Fruit fly (Drosophila melanogaster) whole organism, embryonic: Measurements from ENCODE around the gene SMC1.

ENCODE experiments used
- B-H2 ChIP-seq: fragments of 200-800 bp; sonication (Bioruptor generic); optimal IDR thresholded peaks from 2 replicates; lab custom pipeline; 2018; ENCODE audit warnings: missing biosample characterization, mild to moderate bottlenecking, missing genetic modification characterization
- CG10431 ChIP-seq: fragments of 200-800 bp; sonication (Bioruptor generic); optimal IDR thresholded peaks from 3 replicates; lab custom pipeline; 2018; ENCODE audit warnings: missing biosample characterization, mild to moderate bottlenecking, missing genetic modification characterization
- CG11504 ChIP-seq: fragments of 200-800 bp; sonication (Bioruptor generic); optimal IDR thresholded peaks from 3 replicates; lab custom pipeline; 2019; ENCODE audit warnings: missing biosample characterization, mild to moderate bottlenecking, missing genetic modification characterization, moderate library complexity
- CG12659 ChIP-seq: fragments of 200-800 bp; sonication (Bioruptor generic); optimal IDR thresholded peaks from 3 replicates; lab custom pipeline; 2017; ENCODE audit warnings: mild to moderate bottlenecking, missing biosample characterization, missing genetic modification reagents, missing genetic modification characterization
- CG13424 ChIP-seq: fragments of 200-800 bp; sonication (Bioruptor generic); optimal IDR thresholded peaks from 2 replicates; lab custom pipeline; 2019; ENCODE audit warnings: missing biosample characterization, mild to moderate bottlenecking, missing genetic modification characterization, moderate library complexity
- CG13775 ChIP-seq: fragments of 200-800 bp; sonication (Bioruptor generic); optimal IDR thresholded peaks from 3 replicates; lab custom pipeline; 2017; ENCODE audit warnings: missing biosample characterization, mild to moderate bottlenecking, missing genetic modification characterization
- CG15269 ChIP-seq: fragments of 200-800 bp; sonication (Bioruptor generic); optimal IDR thresholded peaks from 2 replicates; lab custom pipeline; 2018; ENCODE audit warnings: missing biosample characterization, mild to moderate bottlenecking, missing genetic modification characterization, moderate library complexity
- CG15601 ChIP-seq: fragments of 200-800 bp; sonication (Bioruptor generic); optimal IDR thresholded peaks from 3 replicates; lab custom pipeline; 2019; ENCODE audit warnings: missing biosample characterization, mild to moderate bottlenecking, missing genetic modification characterization, moderate library complexity
- CG1602 ChIP-seq: fragments of 200-800 bp; sonication (Bioruptor generic); optimal IDR thresholded peaks from 3 replicates; lab custom pipeline; 2016; ENCODE audit warnings: missing biosample characterization, missing genetic modification characterization
- CG1647 ChIP-seq: fragments of 200-800 bp; sonication (Bioruptor generic); optimal IDR thresholded peaks from 3 replicates; lab custom pipeline; 2016; ENCODE audit warnings: missing biosample characterization, missing genetic modification characterization
- CG17361 ChIP-seq: fragments of 200-800 bp; sonication (Bioruptor generic); IDR thresholded peaks from 3 replicates; pipeline ENCODE4 v1.3.6; 2022; ENCODE audit warnings: missing biosample characterization, missing genetic modification characterization
- CG18262 ChIP-seq: fragments of 200-800 bp; optimal IDR thresholded peaks from 3 replicates; lab custom pipeline; 2019; ENCODE audit warnings: missing biosample characterization, mild to moderate bottlenecking, missing genetic modification characterization, moderate library complexity
- CG18599 ChIP-seq: fragments of 200-800 bp; sonication (Bioruptor generic); optimal IDR thresholded peaks from 3 replicates; lab custom pipeline; 2017; ENCODE audit warnings: missing biosample characterization, missing genetic modification characterization, mild to moderate bottlenecking, moderate library complexity, missing genetic modification reagents
- CG18619 ChIP-seq: fragments of 200-800 bp; sonication (Bioruptor generic); optimal IDR thresholded peaks from 3 replicates; lab custom pipeline; 2017; ENCODE audit warnings: missing biosample characterization, mild to moderate bottlenecking, missing genetic modification characterization
- CG2678 ChIP-seq: fragments of 200-800 bp; sonication (Bioruptor generic); optimal IDR thresholded peaks from 3 replicates; lab custom pipeline; 2019; ENCODE audit warnings: missing biosample characterization, mild to moderate bottlenecking, missing genetic modification characterization, moderate library complexity
- CG31441 ChIP-seq: fragments of 200-800 bp; sonication (Bioruptor generic); IDR thresholded peaks from 2 replicates; pipeline ENCODE4 v1.3.6; 2022; ENCODE audit warnings: missing biosample characterization, missing genetic modification characterization
- CG3281 ChIP-seq: fragments of 200-800 bp; sonication (Bioruptor generic); optimal IDR thresholded peaks from 3 replicates; lab custom pipeline; 2017; ENCODE audit warnings: missing biosample characterization, mild to moderate bottlenecking, missing genetic modification characterization
- CG3995 ChIP-seq: fragments of 200-800 bp; sonication (Bioruptor generic); optimal IDR thresholded peaks from 3 replicates; lab custom pipeline; 2016; ENCODE audit warnings: missing biosample characterization, missing genetic modification characterization
- CG43689 ChIP-seq: fragments of 200-800 bp; sonication (Bioruptor generic); IDR thresholded peaks from 2 replicates; pipeline ENCODE4 v1.3.6; 2022; ENCODE audit warnings: missing biosample characterization, missing genetic modification characterization
- CG6689 ChIP-seq: fragments of 200-800 bp; sonication (Bioruptor generic); IDR thresholded peaks from 2 replicates; pipeline ENCODE4 v1.3.6; 2022; ENCODE audit warnings: missing biosample characterization, missing genetic modification characterization
- CG7556 ChIP-seq: fragments of 200-800 bp; sonication (Bioruptor generic); optimal IDR thresholded peaks from 2 replicates; lab custom pipeline; 2017; ENCODE audit warnings: missing biosample characterization, mild to moderate bottlenecking, missing genetic modification characterization
- CG7928 ChIP-seq: fragments of 200-800 bp; sonication (Bioruptor generic); optimal IDR thresholded peaks from 2 replicates; lab custom pipeline; 2017; ENCODE audit warnings: missing biosample characterization, mild to moderate bottlenecking, missing genetic modification characterization
- CG8281 ChIP-seq: fragments of 200-800 bp; sonication (Bioruptor generic); optimal IDR thresholded peaks from 2 replicates; lab custom pipeline; 2018; ENCODE audit warnings: missing biosample characterization, mild to moderate bottlenecking, missing genetic modification characterization, moderate library complexity
- CG8765 ChIP-seq: fragments of 200-800 bp; sonication (Bioruptor generic); IDR thresholded peaks from 2 replicates; pipeline ENCODE4 v1.3.6; 2022; ENCODE audit warnings: missing biosample characterization, missing genetic modification characterization
- CG9727 ChIP-seq: fragments of 200-800 bp; sonication (Bioruptor generic); optimal IDR thresholded peaks from 3 replicates; lab custom pipeline; 2017; ENCODE audit warnings: missing biosample characterization, mild to moderate bottlenecking, missing genetic modification characterization
- CoRest ChIP-seq: fragments of 200-800 bp; sonication (Bioruptor generic); optimal IDR thresholded peaks from 3 replicates; lab custom pipeline; 2018; ENCODE audit warnings: missing biosample characterization, mild to moderate bottlenecking, missing genetic modification characterization, moderate library complexity
- Eip74EF ChIP-seq, 2 experiments: fragments of 200-800 bp in 1 of 2; fragments of >200 bp in 1 of 2; sonication (Bioruptor generic) in 1 of 2; optimal IDR thresholded peaks; 2 replicates each; lab custom pipeline; 2017 to 2019; ENCODE audit warnings: missing biosample characterization in 2 of 2, missing genetic modification characterization in 2 of 2, mild to moderate bottlenecking in 1 of 2, moderate library complexity in 1 of 2
- HLHmδ ChIP-seq: fragments of 200-800 bp; sonication (Bioruptor generic); optimal IDR thresholded peaks from 2 replicates; lab custom pipeline; 2018; ENCODE audit warnings: missing biosample characterization, mild to moderate bottlenecking, missing genetic modification characterization, moderate library complexity
- Hmr ChIP-seq: fragments of 200-800 bp; sonication (Bioruptor generic); optimal IDR thresholded peaks from 3 replicates; lab custom pipeline; 2017; ENCODE audit warnings: mild to moderate bottlenecking, missing biosample characterization, missing genetic modification reagents, missing genetic modification characterization
- Nf-YB ChIP-seq: fragments of 200-800 bp; sonication (Bioruptor generic); optimal IDR thresholded peaks from 3 replicates; lab custom pipeline; 2019; ENCODE audit warnings: missing biosample characterization, mild to moderate bottlenecking, missing genetic modification characterization, moderate library complexity
- Pdp1 ChIP-seq, 2 experiments: fragments of 200-800 bp; sonication (Bioruptor generic); optimal IDR thresholded peaks; 3 replicates each; lab custom pipeline; 2016; ENCODE audit warnings: missing biosample characterization in 2 of 2, missing genetic modification characterization in 2 of 2, mild to moderate bottlenecking in 1 of 2, moderate library complexity in 1 of 2
- Rfx ChIP-seq: fragments of 200-800 bp; sonication (Bioruptor generic); IDR thresholded peaks from 2 replicates; pipeline ENCODE4 v1.3.6; 2022; ENCODE audit warnings: missing biosample characterization, missing genetic modification characterization
- Usf ChIP-seq: fragments of 200-800 bp; sonication (Bioruptor generic); optimal IDR thresholded peaks from 2 replicates; lab custom pipeline; 2017; ENCODE audit warnings: missing genotype, missing biosample characterization, missing genetic modification characterization
- Xbp1 ChIP-seq: fragments of 200-800 bp; sonication (Bioruptor generic); optimal IDR thresholded peaks from 3 replicates; lab custom pipeline; 2016; ENCODE audit warnings: missing biosample characterization, mild to moderate bottlenecking, missing genetic modification characterization
- ash1 ChIP-seq: fragments of 200-800 bp; sonication (Bioruptor generic); optimal IDR thresholded peaks from 2 replicates; lab custom pipeline; 2018; ENCODE audit warnings: missing biosample characterization, mild to moderate bottlenecking, missing genetic modification characterization
- crc ChIP-seq: fragments of 200-800 bp; sonication (Bioruptor generic); optimal IDR thresholded peaks from 2 replicates; lab custom pipeline; 2016; ENCODE audit warnings: missing biosample characterization, missing genetic modification characterization
- fd96Cb ChIP-seq: fragments of 200-800 bp; sonication (Bioruptor generic); optimal IDR thresholded peaks from 2 replicates; lab custom pipeline; 2018; ENCODE audit warnings: missing biosample characterization, mild to moderate bottlenecking, missing genetic modification characterization, moderate library complexity
- grau ChIP-seq: fragments of 200-800 bp; optimal IDR thresholded peaks from 3 replicates; lab custom pipeline; 2019; ENCODE audit warnings: missing biosample characterization, mild to moderate bottlenecking, missing genetic modification characterization, moderate library complexity
- gro ChIP-seq: fragments of 200-800 bp; sonication (Bioruptor generic); optimal IDR thresholded peaks from 2 replicates; lab custom pipeline; 2016; ENCODE audit warnings: missing biosample characterization, missing genetic modification characterization
- ken ChIP-seq: fragments of 200-800 bp; sonication (Bioruptor generic); IDR thresholded peaks from 3 replicates; pipeline ENCODE4 v1.3.6; 2022; ENCODE audit warnings: missing biosample characterization, missing genetic modification characterization
- lab ChIP-seq: fragments of 200-800 bp; sonication (Bioruptor generic); optimal IDR thresholded peaks from 3 replicates; lab custom pipeline; 2017; ENCODE audit warnings: missing biosample characterization, missing genetic modification characterization, mild to moderate bottlenecking, moderate library complexity, missing genetic modification reagents
- lilli ChIP-seq: fragments of 200-800 bp; sonication (Bioruptor generic); optimal IDR thresholded peaks from 3 replicates; lab custom pipeline; 2016; ENCODE audit warnings: missing biosample characterization, missing genetic modification characterization
- lov ChIP-seq, 2 experiments: fragments of 200-800 bp in 1 of 2; fragments of >200 bp in 1 of 2; sonication (Bioruptor generic) in 1 of 2; IDR thresholded peaks in 1 of 2; optimal IDR thresholded peaks in 1 of 2; 2 replicates in 1 of 2; 3 replicates in 1 of 2; pipeline versions ENCODE4 v1.3.6 to Lab custom; 2017 to 2022; ENCODE audit warnings: missing biosample characterization in 1 of 2, missing genetic modification characterization in 1 of 2
- luna ChIP-seq: fragments of 200-800 bp; sonication (Bioruptor generic); optimal IDR thresholded peaks from 2 replicates; lab custom pipeline; 2016; ENCODE audit warnings: missing biosample characterization, missing genetic modification characterization
- nerfin-1 ChIP-seq: fragments of 200-800 bp; sonication (Bioruptor generic); optimal IDR thresholded peaks from 3 replicates; lab custom pipeline; 2019; ENCODE audit warnings: missing biosample characterization, mild to moderate bottlenecking, missing genetic modification characterization, moderate library complexity
- nerfin-2 ChIP-seq: fragments of 200-800 bp; sonication (Bioruptor generic); IDR thresholded peaks from 2 replicates; pipeline ENCODE4 v1.3.6; 2022; ENCODE audit warnings: missing biosample characterization, missing genetic modification characterization; ENCODE audit not compliant: partially characterized antibody
- nmo ChIP-seq: fragments of 200-800 bp; sonication (Bioruptor generic); optimal IDR thresholded peaks from 2 replicates; lab custom pipeline; 2018; ENCODE audit warnings: missing biosample characterization, mild to moderate bottlenecking, missing genetic modification characterization, moderate library complexity
- row ChIP-seq: fragments of 200-800 bp; sonication (Bioruptor generic); IDR thresholded peaks from 3 replicates; pipeline ENCODE4 v1.3.6; 2022; ENCODE audit warnings: missing biosample characterization, missing genetic modification characterization
- scrt ChIP-seq: fragments of 200-800 bp; sonication (Bioruptor generic); optimal IDR thresholded peaks from 2 replicates; lab custom pipeline; 2018; ENCODE audit warnings: missing biosample characterization, mild to moderate bottlenecking, missing genetic modification characterization, moderate library complexity

SMC1 gene

dm6 chr3R:24093430-24093829, 35.3 kb downstream of the SMC1 start (continued):
- TF ChIP-seq Nf-YB (GFP tag; lab: Kevin White, UChicago) (no peak), lov (optimal IDR thresholded peaks at IDR 0.05; lab: Kevin White, UChicago) (no peak), lov (GFP tag; IDR thresholded peaks at IDR 0.05; lab: Robert Waterston, UW) (no peak), fd96Cb (tag; lab: Kevin White, UChicago) (no peak), crc (GFP tag; lab: Kevin White, UChicago) (no peak), CG11504 (peak; percentile 66), ken (GFP tag; lab: Robert Waterston, UW) (no peak), Rfx (GFP tag; lab: Robert Waterston, UW) (peak; percentile 33; the same call in 1 of the 2 replicates), scrt (GFP tag; lab: Kevin White, UChicago) (no peak), CG3281 (peak; percentile 14), CG1647 (GFP tag; lab: Kevin White, UChicago) (no peak), CG8281 (tag; lab: Kevin White, UChicago) (no peak), nmo (GFP tag; lab: Kevin White, UChicago) (peak; percentile 6), CoRest (tag; lab: Kevin White, UChicago) (peak; percentile 49), CG15601 (tag; lab: Kevin White, UChicago) (no peak), CG2678 (tag; lab: Kevin White, UChicago) (peak; percentile 14), Hmr (GFP tag; lab: Kevin White, UChicago) (peak; percentile 40), lilli (GFP tag; lab: Kevin White, UChicago) (peak; percentile 11), Pdp1 (GFP tag; optimal IDR thresholded peaks at IDR 0.05; lab: Kevin White, UChicago) (peak in 1 of 2 experiments; percentile 16), CG18262 (tag; lab: Kevin White, UChicago) (peak; percentile 1), row (GFP tag; lab: Robert Waterston, UW) (peak; percentile 26; the same call in 2 of the 3 replicates), CG18599 (GFP tag; lab: Kevin White, UChicago) (peak; percentile 26), Usf (GFP tag; lab: Kevin White, UChicago) (no peak), nerfin-2 (no peak), Xbp1 (GFP tag; lab: Kevin White, UChicago) (peak; percentile 38), CG8765 (GFP tag; lab: Robert Waterston, UW) (no peak), ash1 (GFP tag; lab: Kevin White, UChicago) (no peak), CG12659 (peak; percentile 31), CG43689 (GFP tag; lab: Robert Waterston, UW) (no peak), CG3995 (GFP tag; lab: Kevin White, UChicago) (no peak), CG9727 (GFP tag; lab: Kevin White, UChicago) (peak; percentile 22), CG7928 (GFP tag; lab: Kevin White, UChicago) (no peak), CG17361 (GFP tag; lab: Robert Waterston, UW) (peak; percentile 42; the same call in 1 of the 3 replicates), nerfin-1 (tag; lab: Kevin White, UChicago) (no peak), luna (GFP tag; lab: Kevin White, UChicago) (no peak), Eip74EF (GFP tag; optimal IDR thresholded peaks at IDR 0.05; lab: Kevin White, UChicago) (no peak), B-H2 (GFP tag; lab: Kevin White, UChicago) (no peak), CG10431 (GFP tag; lab: Kevin White, UChicago) (no peak), CG7556 (GFP tag; lab: Kevin White, UChicago) (peak; percentile 61), HLHmδ (GFP tag; lab: Kevin White, UChicago) (no peak), CG18619 (peak; percentile 36), CG13775 (GFP tag; lab: Kevin White, UChicago) (peak; percentile 9), grau (peak; percentile 63), CG1602 (no peak), CG13424 (tag; lab: Kevin White, UChicago) (peak; percentile 43), gro (no peak), CG31441 (GFP tag; lab: Robert Waterston, UW) (peak; percentile 32; the same call in 1 of the 2 replicates), lab (peak; percentile 16), CG6689 (GFP tag; lab: Robert Waterston, UW) (no peak), CG15269 (tag; lab: Kevin White, UChicago) (peak; percentile 62)
